Worm (Caenorhabditis elegans) whole organism, early embryonic: ENCODE data around the gene F09A5.3.

Experiments
- B0310.2 ChIP-seq: sonication (generic microtip); optimal IDR thresholded peaks from 2 replicates; lab custom pipeline; 2016; ENCODE audit warnings: mild to moderate bottlenecking, missing genetic modification characterization, missing compliant biosample characterization
- F13C5.2 ChIP-seq: sonication (generic microtip); optimal IDR thresholded peaks from 2 replicates; lab custom pipeline; 2017; ENCODE audit warnings: mild to moderate bottlenecking, missing genetic modification characterization, inconsistent platforms, missing compliant biosample characterization
- aly-1 ChIP-seq: sonication (generic microtip); optimal IDR thresholded peaks from 2 replicates; lab custom pipeline; 2016; ENCODE audit warnings: missing genetic modification characterization, missing compliant biosample characterization
- ama-1 ChIP-seq: fragments of 150-350 bp; optimal IDR thresholded peaks from 2 replicates; lab custom pipeline; 2014
- ceh-13 ChIP-seq: fragments of 200-800 bp; sonication (Bioruptor generic); optimal IDR thresholded peaks from 2 replicates; lab custom pipeline; 2018; ENCODE audit warnings: mild to moderate bottlenecking, missing genetic modification characterization, missing compliant biosample characterization
- ceh-36 ChIP-seq: sonication (generic microtip); optimal IDR thresholded peaks from 2 replicates; lab custom pipeline; 2016; ENCODE audit warnings: missing genetic modification characterization, inconsistent platforms, missing compliant biosample characterization
- ets-7 ChIP-seq: sonication (generic microtip); optimal IDR thresholded peaks from 2 replicates; lab custom pipeline; 2016; ENCODE audit warnings: missing genotype, missing genetic modification characterization, missing compliant biosample characterization
- flt-1 ChIP-seq: fragments of 200-800 bp; sonication (Bioruptor generic); IDR thresholded peaks from 2 replicates; pipeline ENCODE4 v1.3.6; 2022; ENCODE audit warnings: missing genetic modification characterization, missing compliant biosample characterization
- hmbx-1 ChIP-seq: sonication (generic microtip); optimal IDR thresholded peaks from 2 replicates; lab custom pipeline; 2016; ENCODE audit warnings: mild to moderate bottlenecking, missing genetic modification characterization, missing compliant biosample characterization
- hmg-4 ChIP-seq: fragments of 200-800 bp; sonication (Bioruptor generic); optimal IDR thresholded peaks from 2 replicates; lab custom pipeline; 2018; ENCODE audit warnings: mild to moderate bottlenecking, missing genetic modification characterization, missing compliant biosample characterization
- hnd-1 ChIP-seq: sonication (generic microtip); optimal IDR thresholded peaks from 2 replicates; lab custom pipeline; 2016; ENCODE audit warnings: missing genetic modification characterization, missing compliant biosample characterization
- pes-1 ChIP-seq: fragments of 200-800 bp; sonication (Bioruptor generic); IDR thresholded peaks from 2 replicates; pipeline ENCODE4 v1.3.6; 2022; ENCODE audit warnings: missing genetic modification reagents, missing genetic modification characterization, missing compliant biosample characterization
- scrt-1 ChIP-seq: fragments of 200-800 bp; sonication (Bioruptor generic); IDR thresholded peaks from 2 replicates; pipeline ENCODE4 v1.3.6; 2022; ENCODE audit warnings: missing genetic modification characterization, missing compliant biosample characterization
- sea-1 ChIP-seq: fragments of 200-800 bp; sonication (Bioruptor generic); conservative IDR thresholded peaks from 2 replicates; pipeline ENCODE4 v1.3.6; 2022; ENCODE audit warnings: missing genetic modification characterization, missing compliant biosample characterization
- tbx-11 ChIP-seq: fragments of 200-800 bp; sonication (Bioruptor generic); IDR thresholded peaks from 2 replicates; pipeline ENCODE4 v1.3.6; 2022; ENCODE audit warnings: missing genetic modification characterization, missing compliant biosample characterization
- tbx-37 ChIP-seq: fragments of 200-800 bp; sonication (Bioruptor generic); conservative IDR thresholded peaks from 2 replicates; pipeline ENCODE4 v1.3.6; 2022; ENCODE audit warnings: missing genetic modification reagents, missing genetic modification characterization, missing compliant biosample characterization
- tra-4 ChIP-seq: sonication (generic microtip); optimal IDR thresholded peaks from 2 replicates; lab custom pipeline; 2017; ENCODE audit warnings: missing genetic modification characterization, missing compliant biosample characterization

Gene F09A5.3

ce11 chrX:13170804-13171203 is 29.4 kb downstream of the F09A5.3 start:
- TF ChIP-seq sea-1: no peak
- no peak for TF ChIP-seq F13C5.2
- TF ChIP-seq ets-7 (tag; lab: Kevin White, UChicago): no peak
- no peak for TF ChIP-seq flt-1 (GFP tag; lab: Robert Waterston, UW)
- no peak for TF ChIP-seq hnd-1 (tag; lab: Kevin White, UChicago)
- TF ChIP-seq tra-4 (tag; lab: Kevin White, UChicago): no peak
- no peak for TF ChIP-seq tbx-37 (GFP tag; lab: Robert Waterston, UW)
- no peak for TF ChIP-seq ceh-36 (tag; lab: Kevin White, UChicago)
- no peak for TF ChIP-seq hmg-4
- TF ChIP-seq aly-1 (tag; lab: Kevin White, UChicago): no peak
- TF ChIP-seq ceh-13 (GFP tag; lab: Kevin White, UChicago): no peak
- no peak for TF ChIP-seq pes-1 (GFP tag; lab: Robert Waterston, UW)
- TF ChIP-seq B0310.2 (tag; lab: Kevin White, UChicago): no peak

- TF ChIP-seq F13C5.2 (peak; percentile 18), ets-7 (tag; lab: Kevin White, UChicago) (no peak), flt-1 (GFP tag; lab: Robert Waterston, UW) (no peak)
Measured at ce11 chrX:13171206-13171605, 29.8 kb downstream of the F09A5.3 start.

ce11 chrX:13174437-13174836 is 33.0 kb downstream of the F09A5.3 start:
- TF ChIP-seq tbx-11 (no peak), tra-4 (tag; lab: Kevin White, UChicago) (no peak), hmg-4 (no peak), sea-1 (no peak), scrt-1 (no peak), aly-1 (tag; lab: Kevin White, UChicago) (no peak), F13C5.2 (no peak), B0310.2 (tag; lab: Kevin White, UChicago) (no peak), hmbx-1 (tag; lab: Kevin White, UChicago) (no peak), hnd-1 (tag; lab: Kevin White, UChicago) (no peak), pes-1 (GFP tag; lab: Robert Waterston, UW) (no peak), ama-1 (no peak), flt-1 (GFP tag; lab: Robert Waterston, UW) (no peak), tbx-37 (GFP tag; lab: Robert Waterston, UW) (no peak)

- TF ChIP-seq scrt-1: no peak
- no peak for TF ChIP-seq hmg-4
- TF ChIP-seq ceh-13 (GFP tag; lab: Kevin White, UChicago): no peak
- TF ChIP-seq flt-1 (GFP tag; lab: Robert Waterston, UW): no peak
- no peak for TF ChIP-seq ceh-36 (tag; lab: Kevin White, UChicago)
- TF ChIP-seq hmbx-1 (tag; lab: Kevin White, UChicago): no peak
- no peak for TF ChIP-seq ama-1
- no peak for TF ChIP-seq tbx-37 (GFP tag; lab: Robert Waterston, UW)
- TF ChIP-seq B0310.2 (tag; lab: Kevin White, UChicago): no peak
- no peak for TF ChIP-seq aly-1 (tag; lab: Kevin White, UChicago)
- TF ChIP-seq tra-4 (tag; lab: Kevin White, UChicago): no peak
Measured at ce11 chrX:13178347-13178746, 36.9 kb downstream of the F09A5.3 start, which contains the start of gene nlp-3. Gene nlp-3 (minus strand): TSS chrX:13178447.

- TF ChIP-seq ceh-13 (GFP tag; lab: Kevin White, UChicago): no peak
- TF ChIP-seq hnd-1 (tag; lab: Kevin White, UChicago): no peak
- no peak for TF ChIP-seq sea-1
- no peak for TF ChIP-seq hmbx-1 (tag; lab: Kevin White, UChicago)
- no peak for TF ChIP-seq aly-1 (tag; lab: Kevin White, UChicago)
- TF ChIP-seq scrt-1: no peak
- no peak for TF ChIP-seq hmg-4
- TF ChIP-seq tbx-11: no peak
- no peak for TF ChIP-seq B0310.2 (tag; lab: Kevin White, UChicago)
Measured at ce11 chrX:13182012-13182411, 40.6 kb downstream of the F09A5.3 start.

ce11 chrX:13189861-13190260 is 48.5 kb downstream of the F09A5.3 start, which contains the start of gene cwp-5:
Gene cwp-5 (minus strand): TSS chrX:13189961.
- no peak for TF ChIP-seq ceh-13 (GFP tag; lab: Kevin White, UChicago)

ce11 chrX:13190912-13191311 is 49.5 kb downstream of the F09A5.3 start, which contains the start of gene gpa-6:
Gene gpa-6 (plus strand): TSS chrX:13191212.
- TF ChIP-seq hmbx-1 (tag; lab: Kevin White, UChicago): no peak
- TF ChIP-seq pes-1 (GFP tag; lab: Robert Waterston, UW): no peak
- no peak for TF ChIP-seq F13C5.2
- TF ChIP-seq tbx-11: no peak
- no peak for TF ChIP-seq ama-1
- TF ChIP-seq sea-1: no peak
- no peak for TF ChIP-seq scrt-1
- no peak for TF ChIP-seq hnd-1 (tag; lab: Kevin White, UChicago)
- TF ChIP-seq tbx-37 (GFP tag; lab: Robert Waterston, UW): no peak
- TF ChIP-seq B0310.2 (tag; lab: Kevin White, UChicago): no peak
- no peak for TF ChIP-seq ets-7 (tag; lab: Kevin White, UChicago)
- TF ChIP-seq aly-1 (tag; lab: Kevin White, UChicago): no peak
- TF ChIP-seq flt-1 (GFP tag; lab: Robert Waterston, UW): no peak
- no peak for TF ChIP-seq ceh-13 (GFP tag; lab: Kevin White, UChicago)
- TF ChIP-seq tra-4 (tag; lab: Kevin White, UChicago): no peak
- no peak for TF ChIP-seq hmg-4
- TF ChIP-seq ceh-36 (tag; lab: Kevin White, UChicago): no peak

ce11 chrX:13198134-13198533 is 56.7 kb downstream of the F09A5.3 start:
- TF ChIP-seq tbx-37 (GFP tag; lab: Robert Waterston, UW) (no peak), hnd-1 (tag; lab: Kevin White, UChicago) (no peak), sea-1 (no peak), ama-1 (no peak), pes-1 (GFP tag; lab: Robert Waterston, UW) (no peak), tbx-11 (no peak), aly-1 (tag; lab: Kevin White, UChicago) (no peak), hmbx-1 (tag; lab: Kevin White, UChicago) (no peak), ceh-13 (GFP tag; lab: Kevin White, UChicago) (no peak), flt-1 (GFP tag; lab: Robert Waterston, UW) (no peak), ets-7 (tag; lab: Kevin White, UChicago) (no peak), hmg-4 (no peak), B0310.2 (tag; lab: Kevin White, UChicago) (no peak), F13C5.2 (no peak), tra-4 (tag; lab: Kevin White, UChicago) (no peak), scrt-1 (no peak), ceh-36 (tag; lab: Kevin White, UChicago) (no peak)
